Worm (Caenorhabditis elegans) whole organism, L4 larva: ENCODE data around the gene F15E6.10.

Experiments
- D1046.2 ChIP-seq: fragments of 200-800 bp; sonication (Bioruptor generic); IDR thresholded peaks from 2 replicates; pipeline ENCODE4 v1.3.6; 2022; ENCODE audit warnings: missing genetic modification characterization, missing compliant biosample characterization
- F26F4.8 ChIP-seq: fragments of 200-800 bp; sonication (Bioruptor generic); conservative IDR thresholded peaks from 2 replicates; pipeline ENCODE4 v1.3.6; 2022; ENCODE audit warnings: missing genetic modification characterization, missing compliant biosample characterization
- R02D3.7 ChIP-seq: fragments of 150-350 bp; sonication (generic microtip); optimal IDR thresholded peaks from 3 replicates; lab custom pipeline; 2014; ENCODE audit warnings: missing biosample characterization, missing genetic modification characterization
- ZK337.2 ChIP-seq: fragments of 200-800 bp; sonication (Bioruptor generic); IDR thresholded peaks from 2 replicates; pipeline ENCODE4 v1.3.6; 2022; ENCODE audit warnings: missing genetic modification reagents, missing genetic modification characterization, missing compliant biosample characterization
- aha-1 ChIP-seq: fragments of 150-350 bp; peaks from one replicate; lab custom pipeline; 2014; ENCODE audit warnings: missing biosample characterization, missing genetic modification characterization
- aly-2 ChIP-seq: sonication (generic microtip); optimal IDR thresholded peaks from 2 replicates; lab custom pipeline; 2018; ENCODE audit warnings: missing biosample characterization, missing genetic modification characterization
- arid-1 ChIP-seq: fragments of 200-800 bp; sonication (Bioruptor generic); conservative IDR thresholded peaks from 2 replicates; pipeline ENCODE4 v1.3.6; 2022; ENCODE audit warnings: missing genetic modification reagents, missing genetic modification characterization, missing compliant biosample characterization
- ceh-32 ChIP-seq: sonication (generic microtip); optimal IDR thresholded peaks from 2 replicates; lab custom pipeline; 2016; ENCODE audit warnings: mild to moderate bottlenecking, missing genetic modification characterization, missing compliant biosample characterization; ENCODE audit not compliant: poor library complexity
- daf-12 ChIP-seq: fragments of 150-350 bp; optimal IDR thresholded peaks from 2 replicates; lab custom pipeline; 2014; ENCODE audit warnings: missing biosample characterization, missing genetic modification reagents, missing genetic modification characterization
- daf-16 ChIP-seq, 3 experiments: sonication (generic microtip); optimal IDR thresholded peaks; 2 replicates each; lab custom pipeline; 2016 to 2017; ENCODE audit warnings: missing genetic modification characterization in 3 of 3, missing genetic modification reagents in 3 of 3, mild to moderate bottlenecking in 2 of 3, missing compliant biosample characterization in 2 of 3, missing biosample characterization in 1 of 3, moderate library complexity in 1 of 3
- dmd-6 ChIP-seq: fragments of 200-800 bp; sonication (Bioruptor generic); IDR thresholded peaks from 2 replicates; pipeline ENCODE4 v1.3.6; 2022; ENCODE audit warnings: missing genetic modification reagents, missing genetic modification characterization, missing compliant biosample characterization
- dmd-8 ChIP-seq: fragments of 200-800 bp; sonication (Bioruptor generic); IDR thresholded peaks from 2 replicates; pipeline ENCODE4 v1.3.6; 2022; ENCODE audit warnings: missing genetic modification characterization, missing compliant biosample characterization
- dpl-1 ChIP-seq: fragments of 150-350 bp; optimal IDR thresholded peaks from 2 replicates; lab custom pipeline; 2014; ENCODE audit warnings: missing biosample characterization, missing genetic modification reagents, missing genetic modification characterization
- egl-27 ChIP-seq: sonication (generic microtip); optimal IDR thresholded peaks from 3 replicates; lab custom pipeline; 2017; ENCODE audit warnings: missing biosample characterization, missing genetic modification reagents, missing genetic modification characterization
- fos-1 ChIP-seq: fragments of 150-350 bp; optimal IDR thresholded peaks from 2 replicates; lab custom pipeline; 2014; ENCODE audit warnings: missing biosample characterization, missing genetic modification characterization
- hif-1 ChIP-seq, 2 experiments: sonication (generic microtip); optimal IDR thresholded peaks; 2 replicates each; lab custom pipeline; 2016 to 2017; ENCODE audit warnings: missing compliant biosample characterization in 2 of 2, missing genetic modification characterization in 2 of 2, missing genetic modification reagents in 2 of 2, missing genotype in 2 of 2, mild to moderate bottlenecking in 1 of 2
- jun-1 ChIP-seq: fragments of 150-350 bp; optimal IDR thresholded peaks from 2 replicates; lab custom pipeline; 2014; ENCODE audit warnings: missing biosample characterization, missing genetic modification reagents, missing genetic modification characterization
- lin-38 ChIP-seq: fragments of 200-800 bp; sonication (Bioruptor generic); IDR thresholded peaks from 2 replicates; pipeline ENCODE4 v1.3.6; 2022; ENCODE audit warnings: missing genetic modification reagents, missing genetic modification characterization, missing compliant biosample characterization
- lir-3 ChIP-seq: sonication (generic microtip); optimal IDR thresholded peaks from 2 replicates; lab custom pipeline; 2016; ENCODE audit warnings: mild to moderate bottlenecking, missing genetic modification characterization, missing compliant biosample characterization
- mdl-1 ChIP-seq, 2 experiments: fragments of 150-350 bp in 1 of 2; sonication (generic microtip) in 1 of 2; optimal IDR thresholded peaks; 2 replicates each; lab custom pipeline; 2014 to 2017; ENCODE audit warnings: missing biosample characterization in 2 of 2, missing genetic modification characterization in 2 of 2
- mdt-29 ChIP-seq: fragments of 200-800 bp; sonication (Bioruptor generic); IDR thresholded peaks from 2 replicates; pipeline ENCODE4 v1.3.6; 2022; ENCODE audit warnings: missing genetic modification reagents, missing genetic modification characterization, missing compliant biosample characterization
- mxl-2 ChIP-seq: fragments of 200-800 bp; sonication (Bioruptor generic); conservative IDR thresholded peaks from 2 replicates; pipeline ENCODE4 v1.3.6; 2022; ENCODE audit warnings: missing genetic modification reagents, missing genetic modification characterization, missing compliant biosample characterization
- mxl-3 ChIP-seq: fragments of 200-800 bp; sonication (Bioruptor generic); optimal IDR thresholded peaks from 2 replicates; lab custom pipeline; 2018; ENCODE audit warnings: mild to moderate bottlenecking, missing genetic modification characterization, missing compliant biosample characterization
- nhr-11 ChIP-seq: fragments of 150-350 bp; optimal IDR thresholded peaks from 2 replicates; lab custom pipeline; 2014; ENCODE audit warnings: missing biosample characterization, missing genetic modification characterization
- nhr-41 ChIP-seq: fragments of 200-800 bp; sonication (Bioruptor generic); IDR thresholded peaks from 2 replicates; pipeline ENCODE4 v1.3.6; 2022; ENCODE audit warnings: missing genetic modification reagents, missing genetic modification characterization, missing compliant biosample characterization
- nhr-76 ChIP-seq: fragments of 150-350 bp; optimal IDR thresholded peaks from 2 replicates; lab custom pipeline; 2014; ENCODE audit warnings: missing biosample characterization, missing genetic modification characterization
- nhr-77 ChIP-seq: fragments of 150-350 bp; optimal IDR thresholded peaks from 2 replicates; lab custom pipeline; 2014; ENCODE audit warnings: missing biosample characterization, missing genetic modification characterization
- pha-4 ChIP-seq, 2 experiments: fragments of 150-350 bp in 1 of 2; fragments of 200-800 bp in 1 of 2; sonication (Bioruptor generic) in 1 of 2; IDR thresholded peaks in 1 of 2; optimal IDR thresholded peaks in 1 of 2; 2 replicates each; pipeline versions ENCODE4 v1.3.6 to Lab custom; 2014 to 2022; ENCODE audit warnings: missing genetic modification characterization in 2 of 2, missing genetic modification reagents in 2 of 2, missing biosample characterization in 1 of 2, missing compliant biosample characterization in 1 of 2
- php-3 ChIP-seq: fragments of 200-800 bp; sonication (Bioruptor generic); IDR thresholded peaks from 2 replicates; pipeline ENCODE4 v1.3.6; 2022; ENCODE audit warnings: missing genetic modification reagents, missing genetic modification characterization, missing compliant biosample characterization
- pqm-1 ChIP-seq: sonication (generic microtip); optimal IDR thresholded peaks from 2 replicates; lab custom pipeline; 2017; ENCODE audit warnings: missing biosample characterization, missing genetic modification characterization
- rbr-2 ChIP-seq: sonication (generic microtip); optimal IDR thresholded peaks from 2 replicates; lab custom pipeline; 2016; ENCODE audit warnings: missing genotype, missing genetic modification characterization, missing compliant biosample characterization
- saeg-2 ChIP-seq: fragments of 200-800 bp; sonication (Bioruptor generic); IDR thresholded peaks from 2 replicates; pipeline ENCODE4 v1.3.6; 2022; ENCODE audit warnings: missing genetic modification reagents, missing genetic modification characterization, missing compliant biosample characterization
- set-16 ChIP-seq: fragments of 200-800 bp; sonication (Bioruptor generic); IDR thresholded peaks from 2 replicates; pipeline ENCODE4 v1.3.6; 2022; ENCODE audit warnings: missing genetic modification reagents, missing genetic modification characterization, missing compliant biosample characterization
- vab-7 ChIP-seq: fragments of 200-800 bp; sonication (Bioruptor generic); IDR thresholded peaks from 2 replicates; pipeline ENCODE4 v1.3.6; 2022; ENCODE audit warnings: missing genetic modification reagents, missing genetic modification characterization, missing compliant biosample characterization

The F15E6.10 gene

DNA sequence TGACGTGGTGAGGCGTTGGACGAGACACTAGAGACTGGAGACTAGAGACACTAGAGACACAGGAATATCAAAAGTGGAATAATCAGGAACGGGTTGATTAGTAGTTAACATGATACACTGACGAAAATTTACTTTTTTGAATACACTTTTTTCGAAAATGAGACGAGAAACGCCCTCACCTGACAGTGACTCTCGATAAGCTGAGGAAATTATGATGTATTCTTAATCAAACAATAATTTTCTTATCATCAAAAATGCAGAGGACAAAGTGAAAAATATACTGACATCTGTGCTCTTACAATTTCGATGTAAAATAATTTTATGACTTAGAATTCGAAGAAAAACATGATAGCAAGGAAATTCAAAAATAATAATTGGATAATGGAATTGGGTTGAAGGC is 33.2 kb upstream of the F15E6.10 start (continued):
- TF ChIP-seq lir-3 (tag; lab: Kevin White, UChicago) = no peak
- TF ChIP-seq hif-1 (tag; optimal IDR thresholded peaks at IDR 0.05; lab: Kevin White, UChicago) = no peak
- TF ChIP-seq pqm-1 (tag; lab: Kevin White, UChicago) = peak; percentile 74
- TF ChIP-seq nhr-77 (tag; lab: Kevin White, UChicago) = no peak
- no peak for TF ChIP-seq vab-7 (GFP tag; lab: Robert Waterston, UW)
- TF ChIP-seq rbr-2 (tag; lab: Kevin White, UChicago) = no peak
- TF ChIP-seq mdl-1 (tag; optimal IDR thresholded peaks at IDR 0.05; lab: Kevin White, UChicago) = no peak

ce11 chrIV:4262993-4263392 is 29.7 kb upstream of the F15E6.10 start, which contains the start of gene col-33:
Gene col-33 (plus strand): TSS chrIV:4263293.
- TF ChIP-seq nhr-76 (tag; lab: Kevin White, UChicago) = no peak
- TF ChIP-seq mxl-2 (GFP tag; lab: Robert Waterston, UW) = no peak
- TF ChIP-seq aha-1 (tag; lab: Kevin White, UChicago) = no peak
- TF ChIP-seq daf-16 (GFP tag; optimal IDR thresholded peaks at IDR 0.05; lab: Kevin White, UChicago) = no peak
- no peak for TF ChIP-seq daf-16 (tag; optimal IDR thresholded peaks at IDR 0.05; lab: Kevin White, UChicago)
- TF ChIP-seq lin-38 (GFP tag; lab: Robert Waterston, UW) = no peak
- TF ChIP-seq fos-1 (tag; lab: Kevin White, UChicago) = no peak
- TF ChIP-seq dmd-6 = no peak
- no peak for TF ChIP-seq egl-27
- TF ChIP-seq saeg-2 (GFP tag; lab: Robert Waterston, UW) = no peak
- no peak for TF ChIP-seq nhr-11 (tag; lab: Kevin White, UChicago)
- TF ChIP-seq nhr-41 (GFP tag; lab: Robert Waterston, UW) = no peak
- TF ChIP-seq aly-2 (tag; lab: Kevin White, UChicago) = no peak
- TF ChIP-seq rbr-2 (tag; lab: Kevin White, UChicago) = no peak
- TF ChIP-seq ceh-32 = no peak
- no peak for TF ChIP-seq daf-12 (tag; lab: Kevin White, UChicago)
- TF ChIP-seq R02D3.7 = no peak
- no peak for TF ChIP-seq arid-1 (GFP tag; lab: Robert Waterston, UW)
- TF ChIP-seq ZK337.2 (GFP tag; lab: Robert Waterston, UW) = no peak
- TF ChIP-seq F26F4.8 (GFP tag; lab: Robert Waterston, UW) = no peak

DNA sequence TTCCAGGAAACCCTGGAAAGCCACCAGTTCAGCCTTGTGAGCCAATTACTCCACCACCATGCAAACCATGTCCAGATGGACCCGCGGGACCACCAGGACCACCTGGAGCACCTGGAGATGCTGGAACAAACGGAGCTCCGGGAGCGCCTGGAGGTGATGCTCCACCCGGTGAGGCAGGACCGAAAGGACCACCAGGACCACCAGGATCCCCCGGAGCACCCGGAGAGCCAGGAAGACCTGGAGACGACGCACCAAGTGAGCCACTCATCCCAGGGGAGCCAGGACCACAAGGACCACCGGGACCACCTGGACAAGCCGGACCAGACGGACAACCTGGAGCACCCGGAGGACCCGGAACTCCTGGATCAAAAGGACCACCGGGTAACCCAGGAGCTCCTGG is 28.0 kb upstream of the F15E6.10 start:
- TF ChIP-seq mdt-29 = no peak
- no peak for TF ChIP-seq jun-1 (tag; lab: Kevin White, UChicago)
- TF ChIP-seq pha-4 (GFP tag; IDR thresholded peaks at IDR 0.05; lab: Robert Waterston, UW) = peak; percentile 55; the same call in 1 of the 2 replicates
- no peak for TF ChIP-seq pha-4 (tag; optimal IDR thresholded peaks at IDR 0.05; lab: Kevin White, UChicago)
- peak; percentile 98 for TF ChIP-seq set-16 (GFP tag; lab: Robert Waterston, UW)
- TF ChIP-seq php-3 (GFP tag; lab: Robert Waterston, UW) = 0 out of 2 replicates have a peak, but pooled peaks have one; percentile 24

DNA sequence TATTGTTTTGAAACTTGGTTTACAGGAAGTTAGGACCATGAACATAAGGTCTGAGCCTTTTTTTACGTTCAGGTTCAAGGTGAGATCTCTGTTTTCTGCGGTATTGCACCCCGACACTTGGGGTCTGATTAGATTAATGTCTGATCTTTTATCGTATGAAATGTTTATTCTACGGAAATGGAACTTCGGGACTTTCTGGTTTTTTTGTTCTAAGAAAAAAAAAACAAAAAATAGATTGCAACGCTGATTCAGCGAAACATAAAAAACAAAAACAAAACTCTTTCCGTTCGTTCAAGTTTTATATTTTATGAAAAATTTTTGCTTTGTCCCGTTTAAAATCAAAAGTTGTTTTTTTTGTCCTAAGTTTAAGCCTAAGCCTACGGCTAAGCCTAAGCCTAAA is 27.4 kb upstream of the F15E6.10 start, which contains the start of gene F36A4.5:
Gene F36A4.5, plus strand, starts transcription at position 301 of the 400 bp plus-strand sequence.
- TF ChIP-seq daf-16 (GFP tag; optimal IDR thresholded peaks at IDR 0.05; lab: Kevin White, UChicago) (no peak), daf-16 (tag; optimal IDR thresholded peaks at IDR 0.05; lab: Kevin White, UChicago) (no peak)

ce11 chrIV:4265951-4266350 is 26.7 kb upstream of the F15E6.10 start:
- TF ChIP-seq set-16 (GFP tag; lab: Robert Waterston, UW) (peak; percentile 60; the same call in 1 of the 2 replicates), dmd-8 (GFP tag; lab: Robert Waterston, UW) (0 out of 2 replicates have a peak, but pooled peaks have one; percentile 35), daf-16 (GFP tag; optimal IDR thresholded peaks at IDR 0.05; lab: Kevin White, UChicago) (no peak), daf-16 (tag; optimal IDR thresholded peaks at IDR 0.05; lab: Kevin White, UChicago) (no peak), mxl-3 (GFP tag; lab: Kevin White, UChicago) (no peak), D1046.2 (no peak), dpl-1 (GFP tag; lab: Kevin White, UChicago) (no peak)
